Fruit fly (Drosophila melanogaster): Measurements from ENCODE around the gene Phyhd1.

- TF ChIP-seq usp (GFP tag; optimal IDR thresholded peaks at IDR 0.05), result no peak
- no peak for TF ChIP-seq pan (optimal IDR thresholded peaks at IDR 0.05)
- no peak for TF ChIP-seq psq (optimal IDR thresholded peaks at IDR 0.05)
- TF ChIP-seq Dll (optimal IDR thresholded peaks at IDR 0.05), result no peak
- no peak for TF ChIP-seq EcR (GFP tag; optimal IDR thresholded peaks at IDR 0.05)
- TF ChIP-seq CG8478 (optimal IDR thresholded peaks at IDR 0.05), result no peak
Observed at dm6 chr3R:10631807-10632206, 48.9 kb downstream of the Phyhd1 start.

Data from whole organism.